Worm (Caenorhabditis elegans): Measurements from ENCODE around the gene slc-5A12.

- TF ChIP-seq mdl-1 (tag; optimal IDR thresholded peaks at IDR 0.05): no peak
- TF ChIP-seq nfya-1 (tag; optimal IDR thresholded peaks at IDR 0.05; ENCODE audit: insufficient read depth): no peak
- TF ChIP-seq elt-1 (tag; optimal IDR thresholded peaks at IDR 0.05): no peak
- no peak for TF ChIP-seq nhr-237 (tag; optimal IDR thresholded peaks at IDR 0.05)
- no peak for TF ChIP-seq unc-62 (GFP tag; optimal IDR thresholded peaks at IDR 0.05)
- no peak for TF ChIP-seq daf-12 (tag; optimal IDR thresholded peaks at IDR 0.05)
- TF ChIP-seq nhr-76 (tag; optimal IDR thresholded peaks at IDR 0.05): no peak
- TF ChIP-seq ztf-11 (tag; optimal IDR thresholded peaks at IDR 0.05): no peak
- no peak for TF ChIP-seq lin-39 (tag; optimal IDR thresholded peaks at IDR 0.05)
- TF ChIP-seq sea-2 (GFP tag; optimal IDR thresholded peaks at IDR 0.05): no peak
- TF ChIP-seq unc-39 (tag; optimal IDR thresholded peaks at IDR 0.05): no peak
- TF ChIP-seq skn-1 (tag; optimal IDR thresholded peaks at IDR 0.05): no peak
- no peak for TF ChIP-seq ceh-28 (tag; optimal IDR thresholded peaks at IDR 0.05)
- no peak for TF ChIP-seq fos-1 (tag; optimal IDR thresholded peaks at IDR 0.05)
Measured at ce11 chrIV:11919067-11919466, 18.2 kb upstream of the slc-5A12 start.

All from whole organism, L3 larva.